Worm (Caenorhabditis elegans) whole organism, L3 larva: ENCODE measurements around the gene C02F4.5.

ENCODE experiments used
- R02D3.7 ChIP-seq: fragments of 150-350 bp; optimal IDR thresholded peaks from 2 replicates; lab custom pipeline; 2014; ENCODE audit warnings: missing biosample characterization, missing genetic modification characterization
- aly-2 ChIP-seq: fragments of 150-350 bp; optimal IDR thresholded peaks from 2 replicates; lab custom pipeline; 2014; ENCODE audit warnings: missing biosample characterization, missing genetic modification characterization
- ceh-16 ChIP-seq: sonication (generic microtip); optimal IDR thresholded peaks from 2 replicates; lab custom pipeline; 2017; ENCODE audit warnings: missing biosample characterization, missing genetic modification characterization
- ceh-28 ChIP-seq: fragments of 150-350 bp; optimal IDR thresholded peaks from 2 replicates; lab custom pipeline; 2014; ENCODE audit warnings: missing biosample characterization, missing genetic modification reagents, missing genetic modification characterization
- ceh-82 ChIP-seq: fragments of 150-350 bp; optimal IDR thresholded peaks from 2 replicates; lab custom pipeline; 2014; ENCODE audit warnings: missing biosample characterization, missing genetic modification characterization
- ceh-9 ChIP-seq: sonication (generic microtip); optimal IDR thresholded peaks from 2 replicates; lab custom pipeline; 2018; ENCODE audit warnings: missing biosample characterization, missing genetic modification characterization
- daf-12 ChIP-seq: fragments of 150-350 bp; optimal IDR thresholded peaks from 2 replicates; lab custom pipeline; 2014; ENCODE audit warnings: missing biosample characterization, missing genetic modification reagents, missing genetic modification characterization
- egl-27 ChIP-seq: sonication (generic microtip); optimal IDR thresholded peaks from 4 replicates; lab custom pipeline; 2017; ENCODE audit warnings: missing biosample characterization, missing genetic modification reagents, missing genetic modification characterization
- egl-5 ChIP-seq: fragments of 150-350 bp; optimal IDR thresholded peaks from 2 replicates; lab custom pipeline; 2017; ENCODE audit warnings: missing biosample characterization, missing genetic modification reagents, missing genetic modification characterization, inconsistent platforms
- elt-2 ChIP-seq: sonication (generic microtip); optimal IDR thresholded peaks from 2 replicates; lab custom pipeline; 2016; ENCODE audit warnings: missing genetic modification reagents, mild to moderate bottlenecking, missing genetic modification characterization, missing compliant biosample characterization
- elt-3 ChIP-seq, 3 experiments: fragments of 150-350 bp in 1 of 3; sonication (generic microtip) in 2 of 3; optimal IDR thresholded peaks; 2 replicates in 2 of 3; 4 replicates in 1 of 3; lab custom pipeline; 2014 to 2017; ENCODE audit warnings: missing biosample characterization in 3 of 3, missing genetic modification characterization in 3 of 3
- fkh-10 ChIP-seq: sonication (generic microtip); optimal IDR thresholded peaks from 2 replicates; lab custom pipeline; 2017; ENCODE audit warnings: missing biosample characterization, missing genetic modification reagents, missing genetic modification characterization
- fos-1 ChIP-seq: fragments of 150-350 bp; optimal IDR thresholded peaks from 2 replicates; lab custom pipeline; 2014; ENCODE audit warnings: missing biosample characterization, missing genetic modification characterization
- jun-1 ChIP-seq: fragments of 150-350 bp; optimal IDR thresholded peaks from 2 replicates; lab custom pipeline; 2014; ENCODE audit warnings: missing biosample characterization, missing genetic modification reagents, missing genetic modification characterization
- lsy-12 ChIP-seq: sonication (generic microtip); optimal IDR thresholded peaks from 2 replicates; lab custom pipeline; 2016; ENCODE audit warnings: mild to moderate bottlenecking, missing genetic modification characterization, missing compliant biosample characterization
- mdl-1 ChIP-seq: fragments of 150-350 bp; optimal IDR thresholded peaks from 2 replicates; lab custom pipeline; 2014; ENCODE audit warnings: missing biosample characterization, missing genetic modification characterization
- mml-1 ChIP-seq: fragments of 150-350 bp; sonication (generic microtip); optimal IDR thresholded peaks from 3 replicates; lab custom pipeline; 2014; ENCODE audit warnings: missing biosample characterization, missing genetic modification characterization
- nfya-1 ChIP-seq: sonication (generic microtip); optimal IDR thresholded peaks from 2 replicates; lab custom pipeline; 2017; ENCODE audit warnings: missing genetic modification characterization, mild to moderate bottlenecking, missing compliant biosample characterization, antibody characterized with exemption, moderate library complexity; ENCODE audit not compliant: insufficient read depth
- nhr-25 ChIP-seq: sonication (generic microtip); optimal IDR thresholded peaks from 2 replicates; lab custom pipeline; 2017; ENCODE audit warnings: missing biosample characterization, missing genetic modification characterization
- nhr-43 ChIP-seq: sonication (generic microtip); optimal IDR thresholded peaks from 2 replicates; lab custom pipeline; 2016; ENCODE audit warnings: mild to moderate bottlenecking, missing genetic modification characterization, missing compliant biosample characterization; ENCODE audit not compliant: poor library complexity, severe bottlenecking
- nhr-77 ChIP-seq: fragments of 150-350 bp; optimal IDR thresholded peaks from 2 replicates; lab custom pipeline; 2014; ENCODE audit warnings: missing biosample characterization, missing genetic modification characterization
- pha-4 ChIP-seq: fragments of 150-350 bp; optimal IDR thresholded peaks from 2 replicates; lab custom pipeline; 2014; ENCODE audit warnings: missing biosample characterization, missing genetic modification reagents, missing genetic modification characterization
- pqm-1 ChIP-seq: fragments of 150-350 bp; optimal IDR thresholded peaks from 2 replicates; lab custom pipeline; 2017; ENCODE audit warnings: missing biosample characterization, missing genetic modification characterization, inconsistent platforms
- sea-2 ChIP-seq: fragments of 150-350 bp; sonication (generic microtip); optimal IDR thresholded peaks from 4 replicates; lab custom pipeline; 2014; ENCODE audit warnings: missing biosample characterization, missing genetic modification reagents, missing genetic modification characterization
- skn-1 ChIP-seq: fragments of 150-350 bp; optimal IDR thresholded peaks from 2 replicates; lab custom pipeline; 2014; ENCODE audit warnings: missing biosample characterization, missing genetic modification characterization
- snpc-4 ChIP-seq: fragments of 150-350 bp; optimal IDR thresholded peaks from 2 replicates; lab custom pipeline; 2014; ENCODE audit warnings: missing biosample characterization, missing genetic modification characterization
- tbx-2 ChIP-seq: sonication (generic microtip); optimal IDR thresholded peaks from 2 replicates; lab custom pipeline; 2016; ENCODE audit warnings: mild to moderate bottlenecking, missing genetic modification characterization, missing compliant biosample characterization
- unc-39 ChIP-seq: sonication (generic microtip); optimal IDR thresholded peaks from 4 replicates; lab custom pipeline; 2017; ENCODE audit warnings: missing biosample characterization, missing genetic modification characterization
- unc-62 ChIP-seq: fragments of 150-350 bp; sonication (generic microtip); optimal IDR thresholded peaks from 4 replicates; lab custom pipeline; 2014; ENCODE audit warnings: missing biosample characterization, missing genetic modification reagents, missing genetic modification characterization
- zag-1 ChIP-seq: fragments of 150-350 bp; optimal IDR thresholded peaks from 2 replicates; lab custom pipeline; 2014; ENCODE audit warnings: missing biosample characterization, missing genetic modification characterization
- ztf-11 ChIP-seq: fragments of 150-350 bp; optimal IDR thresholded peaks from 2 replicates; lab custom pipeline; 2014; ENCODE audit warnings: missing biosample characterization, missing genetic modification characterization
- ztf-4 ChIP-seq: fragments of 150-350 bp; optimal IDR thresholded peaks from 2 replicates; lab custom pipeline; 2014; ENCODE audit warnings: missing biosample characterization, missing genetic modification characterization

Gene C02F4.5

ce11 chrIV:10565282-10565681 lies 41.3 kb upstream of the C02F4.5 start:
- no peak for TF ChIP-seq nhr-77 (tag; lab: Kevin White, UChicago)
- TF ChIP-seq fkh-10 (GFP tag; lab: Kevin White, UChicago): peak; percentile 83

ce11 chrIV:10564613-10565012 lies 40.7 kb upstream of the C02F4.5 start:
- TF ChIP-seq zag-1 (tag; lab: Kevin White, UChicago) (no peak), egl-5 (no peak), skn-1 (tag; lab: Kevin White, UChicago) (no peak), jun-1 (no peak), R02D3.7 (no peak), ztf-4 (tag; lab: Kevin White, UChicago) (no peak), unc-62 (GFP tag; lab: Kevin White, UChicago) (no peak)

ce11 chrIV:10561605-10562004 lies 37.7 kb upstream of the C02F4.5 start, which contains the start of gene him-8:
him-8 (plus strand) TSS chrIV:10561905.
- TF ChIP-seq lsy-12 (tag; lab: Kevin White, UChicago): no peak

ce11 chrIV:10558415-10558814 lies 34.5 kb upstream of the C02F4.5 start, which contains the start of gene zim-3:
zim-3 (plus strand) TSS chrIV:10558715.
- no peak for TF ChIP-seq aly-2 (tag; lab: Kevin White, UChicago)
- no peak for TF ChIP-seq egl-27 (tag; lab: Kevin White, UChicago)
- TF ChIP-seq daf-12 (tag; lab: Kevin White, UChicago): no peak
- TF ChIP-seq unc-39 (tag; lab: Kevin White, UChicago): no peak
- TF ChIP-seq skn-1 (tag; lab: Kevin White, UChicago): no peak
- TF ChIP-seq R02D3.7: no peak
- no peak for TF ChIP-seq pha-4 (tag; lab: Kevin White, UChicago)
- TF ChIP-seq, all 47 proteins: peak for 0

ce11 chrIV:10554947-10555346 lies 31.0 kb upstream of the C02F4.5 start, which contains the start of gene zim-2:
zim-2 (plus strand) TSS chrIV:10555247.
- TF ChIP-seq elt-2 (tag; lab: Kevin White, UChicago): no peak
- TF ChIP-seq lsy-12 (tag; lab: Kevin White, UChicago): no peak
- no peak for TF ChIP-seq elt-3 (tag; optimal IDR thresholded peaks at IDR 0.05; lab: Kevin White, UChicago)
- no peak for TF ChIP-seq nfya-1 (tag; lab: Kevin White, UChicago)
- no peak for TF ChIP-seq mml-1 (tag; lab: Kevin White, UChicago)
- TF ChIP-seq ztf-4 (tag; lab: Kevin White, UChicago): no peak
- no peak for TF ChIP-seq ceh-16
- TF ChIP-seq sea-2 (GFP tag; lab: Kevin White, UChicago): no peak
- TF ChIP-seq ztf-11 (tag; lab: Kevin White, UChicago): no peak
- TF ChIP-seq fos-1 (tag; lab: Kevin White, UChicago): no peak
- TF ChIP-seq nhr-43: no peak
- no peak for TF ChIP-seq snpc-4 (tag; lab: Kevin White, UChicago)
- TF ChIP-seq skn-1 (tag; lab: Kevin White, UChicago): no peak
- no peak for TF ChIP-seq R02D3.7
- no peak for TF ChIP-seq tbx-2
- no peak for TF ChIP-seq egl-27 (tag; lab: Kevin White, UChicago)
- no peak for TF ChIP-seq ceh-9 (tag; lab: Kevin White, UChicago)
- TF ChIP-seq mdl-1 (tag; lab: Kevin White, UChicago): no peak

- TF ChIP-seq pqm-1 (tag; lab: Kevin White, UChicago): no peak
- TF ChIP-seq nhr-25 (tag; lab: Kevin White, UChicago): no peak
- no peak for TF ChIP-seq ceh-82 (tag; lab: Kevin White, UChicago)
- TF ChIP-seq ceh-28 (tag; lab: Kevin White, UChicago): no peak
These were observed 22.7 kb upstream of the C02F4.5 start, which contains the start of gene zim-1 for ce11 chrIV:10546589-10547136. zim-1 (plus strand) TSS chrIV:10547086.
